Fruit fly (Drosophila melanogaster) whole organism, embryonic: ENCODE data around the gene bt.
A peak's percentile ranks its signal among the peaks of the same experiment; 100 is the strongest.

Source experiments
- CG12391 ChIP-seq: fragments of 200-800 bp; sonication (Bioruptor generic); optimal IDR thresholded peaks from 3 replicates; lab custom pipeline; 2018; ENCODE audit warnings: missing biosample characterization, mild to moderate bottlenecking, missing genetic modification characterization, moderate library complexity
- CG15479 ChIP-seq: fragments of 200-800 bp; sonication (Bioruptor generic); optimal IDR thresholded peaks from 3 replicates; lab custom pipeline; 2019; ENCODE audit warnings: missing biosample characterization, mild to moderate bottlenecking, missing genetic modification characterization, moderate library complexity
- CG1602 ChIP-seq: fragments of 200-800 bp; sonication (Bioruptor generic); optimal IDR thresholded peaks from 3 replicates; lab custom pipeline; 2016; ENCODE audit warnings: missing biosample characterization, missing genetic modification characterization
- CG17328 ChIP-seq: fragments of 200-800 bp; sonication (Bioruptor generic); IDR thresholded peaks from 2 replicates; pipeline ENCODE4 v1.3.6; 2022; ENCODE audit warnings: missing biosample characterization, missing genetic modification characterization
- CG33557 ChIP-seq: fragments of 200-800 bp; sonication (Bioruptor generic); optimal IDR thresholded peaks from 2 replicates; lab custom pipeline; 2019; ENCODE audit warnings: missing biosample characterization, mild to moderate bottlenecking, missing genetic modification characterization, moderate library complexity
- CG6791 ChIP-seq: fragments of 200-800 bp; sonication (Bioruptor generic); IDR thresholded peaks from 3 replicates; pipeline ENCODE4 v1.3.6; 2022; ENCODE audit warnings: missing biosample characterization, missing genetic modification characterization; ENCODE audit not compliant: partially characterized antibody
- CG9727 ChIP-seq: fragments of 200-800 bp; sonication (Bioruptor generic); optimal IDR thresholded peaks from 3 replicates; lab custom pipeline; 2017; ENCODE audit warnings: missing biosample characterization, mild to moderate bottlenecking, missing genetic modification characterization
- CoRest ChIP-seq: fragments of 200-800 bp; sonication (Bioruptor generic); optimal IDR thresholded peaks from 3 replicates; lab custom pipeline; 2018; ENCODE audit warnings: missing biosample characterization, mild to moderate bottlenecking, missing genetic modification characterization, moderate library complexity
- dmrt11E ChIP-seq: fragments of 200-800 bp; sonication (Bioruptor generic); optimal IDR thresholded peaks from 3 replicates; lab custom pipeline; 2018; ENCODE audit warnings: missing biosample characterization, mild to moderate bottlenecking, missing genetic modification characterization, moderate library complexity
- hb ChIP-seq: fragments of 200-800 bp; sonication (Bioruptor generic); IDR thresholded peaks from 3 replicates; pipeline ENCODE4 v1.3.6; 2022; ENCODE audit warnings: missing biosample characterization, missing genetic modification characterization; ENCODE audit not compliant: partially characterized antibody
- her ChIP-seq: fragments of 200-800 bp; sonication (Bioruptor generic); optimal IDR thresholded peaks from 2 replicates; lab custom pipeline; 2016; ENCODE audit warnings: missing biosample characterization, missing genetic modification characterization
- tll ChIP-seq, 2 experiments: fragments of 200-800 bp in 1 of 2; fragments of >200 bp in 1 of 2; sonication (Bioruptor generic) in 1 of 2; optimal IDR thresholded peaks; 2 replicates each; lab custom pipeline; 2017 to 2019; ENCODE audit warnings: missing biosample characterization in 2 of 2, missing genetic modification characterization in 2 of 2, mild to moderate bottlenecking in 1 of 2, moderate library complexity in 1 of 2
- trem ChIP-seq: fragments of 200-800 bp; optimal IDR thresholded peaks from 3 replicates; lab custom pipeline; 2019; ENCODE audit warnings: missing biosample characterization, mild to moderate bottlenecking, missing genetic modification characterization, moderate library complexity

- TF ChIP-seq CG1602 (GFP tag; lab: Kevin White, UChicago) (no peak), CG9727 (GFP tag; lab: Kevin White, UChicago) (no peak), dmrt11E (tag; lab: Kevin White, UChicago) (no peak), CG15479 (GFP tag; lab: Kevin White, UChicago) (no peak), her (no peak), CG12391 (peak; percentile 36), trem (tag; lab: Kevin White, UChicago) (peak; percentile 71), hb (GFP tag; lab: Robert Waterston, UW) (no peak), CG6791 (0 out of 3 replicates have a peak, but pooled peaks have one; percentile 12), CG17328 (GFP tag; lab: Robert Waterston, UW) (no peak), tll (GFP tag; optimal IDR thresholded peaks at IDR 0.05; lab: Kevin White, UChicago) (no peak), CoRest (tag; lab: Kevin White, UChicago) (peak; percentile 48), CG33557 (GFP tag; lab: Kevin White, UChicago) (no peak)
Observed at dm6 chr4:697463-697862, 26.7 kb upstream of the bt start, which contains the start of gene ey.
